Worm (Caenorhabditis elegans) whole organism, late embryonic: ENCODE measurements around the gene sri-78.

Experiments
- ceh-31 ChIP-seq: sonication (generic microtip); optimal IDR thresholded peaks from 2 replicates; lab custom pipeline; 2016; ENCODE audit warnings: missing genetic modification characterization, missing compliant biosample characterization
- fkh-10 ChIP-seq: fragments of 150-350 bp; optimal IDR thresholded peaks from 2 replicates; lab custom pipeline; 2014; ENCODE audit warnings: missing biosample characterization, missing genetic modification reagents, missing genetic modification characterization
- rnt-1 ChIP-seq: sonication (generic microtip); optimal IDR thresholded peaks from 2 replicates; lab custom pipeline; 2016; ENCODE audit warnings: missing genetic modification characterization, missing compliant biosample characterization

- no peak for TF ChIP-seq fkh-10
- no peak for TF ChIP-seq rnt-1
- TF ChIP-seq ceh-31 (tag; lab: Kevin White, UChicago), result no peak
These were observed 47.2 kb upstream of the sri-78 start, which contains the start of gene sri-54 for ce11 chrII:3137804-3138203.
